Fruit fly (Drosophila melanogaster) whole organism, prepupa: Measurements from ENCODE around the gene yellow-e2.

ENCODE experiments used
- Blimp-1 ChIP-seq: fragments of 200-800 bp; sonication (Bioruptor generic); optimal IDR thresholded peaks from 3 replicates; lab custom pipeline; 2017; ENCODE audit warnings: missing biosample characterization, missing genetic modification characterization, mild to moderate bottlenecking, moderate library complexity, missing genetic modification reagents
- CG10631 ChIP-seq: fragments of 200-800 bp; sonication (Bioruptor generic); optimal IDR thresholded peaks from 2 replicates; lab custom pipeline; 2016; ENCODE audit warnings: missing biosample characterization, missing genetic modification characterization
- CG10669 ChIP-seq: fragments of 200-800 bp; sonication (Bioruptor generic); optimal IDR thresholded peaks from 3 replicates; lab custom pipeline; 2018; ENCODE audit warnings: missing biosample characterization, mild to moderate bottlenecking, missing genetic modification characterization, moderate library complexity
- CG11294 ChIP-seq: fragments of 200-800 bp; sonication (Bioruptor generic); IDR thresholded peaks from 2 replicates; pipeline ENCODE4 v1.3.6; 2022; ENCODE audit warnings: missing biosample characterization, missing genetic modification characterization
- CG11762 ChIP-seq: fragments of 200-800 bp; sonication (Bioruptor generic); optimal IDR thresholded peaks from 3 replicates; lab custom pipeline; 2016; ENCODE audit warnings: missing biosample characterization, missing genetic modification characterization; ENCODE audit not compliant: insufficient read depth
- CG11902 ChIP-seq: fragments of 200-800 bp; sonication (Bioruptor generic); optimal IDR thresholded peaks from 3 replicates; lab custom pipeline; 2016; ENCODE audit warnings: missing biosample characterization, missing genetic modification characterization
- CG1621 ChIP-seq: fragments of 200-800 bp; sonication (Bioruptor generic); optimal IDR thresholded peaks from 3 replicates; lab custom pipeline; 2018; ENCODE audit warnings: missing biosample characterization, mild to moderate bottlenecking, missing genetic modification characterization
- CG3032 ChIP-seq: fragments of 200-800 bp; optimal IDR thresholded peaks from 2 replicates; lab custom pipeline; 2019; ENCODE audit warnings: missing biosample characterization, mild to moderate bottlenecking, missing genetic modification characterization, moderate library complexity
- CG31627 ChIP-seq: fragments of 200-800 bp; sonication (Bioruptor generic); optimal IDR thresholded peaks from 3 replicates; lab custom pipeline; 2016; ENCODE audit warnings: missing biosample characterization, missing genetic modification characterization
- CG32006 ChIP-seq: fragments of 200-800 bp; sonication (Bioruptor generic); optimal IDR thresholded peaks from 3 replicates; lab custom pipeline; 2017; ENCODE audit warnings: missing biosample characterization, mild to moderate bottlenecking, missing genetic modification characterization
- CG34406 ChIP-seq: fragments of 200-800 bp; sonication (Bioruptor generic); optimal IDR thresholded peaks from 3 replicates; lab custom pipeline; 2016; ENCODE audit warnings: missing biosample characterization, missing genetic modification characterization
- CG3919 ChIP-seq: fragments of 200-800 bp; sonication (Bioruptor generic); optimal IDR thresholded peaks from 3 replicates; lab custom pipeline; 2016; ENCODE audit warnings: missing biosample characterization, missing genetic modification characterization
- CG4318 ChIP-seq: fragments of 200-800 bp; sonication (Bioruptor generic); optimal IDR thresholded peaks from 3 replicates; lab custom pipeline; 2017; ENCODE audit warnings: missing biosample characterization, mild to moderate bottlenecking, missing genetic modification characterization
- CG6163 ChIP-seq: fragments of 200-800 bp; sonication (Bioruptor generic); IDR thresholded peaks from 3 replicates; pipeline ENCODE4 v1.3.6; 2022; ENCODE audit warnings: missing biosample characterization, missing genetic modification characterization
- CG6276 ChIP-seq: fragments of 200-800 bp; sonication (Bioruptor generic); optimal IDR thresholded peaks from 2 replicates; lab custom pipeline; 2017; ENCODE audit warnings: missing biosample characterization, mild to moderate bottlenecking, missing genetic modification characterization
- CG6792 ChIP-seq: fragments of 200-800 bp; sonication (Bioruptor generic); optimal IDR thresholded peaks from 3 replicates; lab custom pipeline; 2016; ENCODE audit warnings: missing biosample characterization, missing genetic modification characterization
- CG6808 ChIP-seq: fragments of 200-800 bp; sonication (Bioruptor generic); optimal IDR thresholded peaks from 3 replicates; lab custom pipeline; 2017; ENCODE audit warnings: missing biosample characterization, missing genetic modification characterization, mild to moderate bottlenecking, moderate library complexity, missing genetic modification reagents
- CG6854 ChIP-seq: fragments of 200-800 bp; sonication (Bioruptor generic); optimal IDR thresholded peaks from 2 replicates; lab custom pipeline; 2017; ENCODE audit warnings: missing biosample characterization, mild to moderate bottlenecking, missing genetic modification characterization
- CG7368 ChIP-seq: fragments of 200-800 bp; sonication (Bioruptor generic); optimal IDR thresholded peaks from 3 replicates; lab custom pipeline; 2016; ENCODE audit warnings: missing biosample characterization, missing genetic modification characterization
- CG8119 ChIP-seq: fragments of 200-800 bp; sonication (Bioruptor generic); IDR thresholded peaks from 3 replicates; pipeline ENCODE4 v1.3.6; 2022; ENCODE audit warnings: missing biosample characterization, missing genetic modification characterization
- CG8632 ChIP-seq: fragments of 200-800 bp; sonication (Bioruptor generic); optimal IDR thresholded peaks from 3 replicates; lab custom pipeline; 2016; ENCODE audit warnings: missing biosample characterization, missing genetic modification characterization
- CG9139 ChIP-seq: fragments of 200-800 bp; sonication (Bioruptor generic); optimal IDR thresholded peaks from 3 replicates; lab custom pipeline; 2017; ENCODE audit warnings: missing biosample characterization, mild to moderate bottlenecking, missing genetic modification characterization
- Eip75B ChIP-seq: fragments of 200-800 bp; sonication (Bioruptor generic); optimal IDR thresholded peaks from 3 replicates; lab custom pipeline; 2016; ENCODE audit warnings: missing biosample characterization, missing genetic modification characterization
- Eip78C ChIP-seq: fragments of 200-800 bp; sonication (Bioruptor generic); peaks from one replicate; lab custom pipeline; 2016; ENCODE audit warnings: missing biosample characterization, missing genetic modification characterization
- Eip93F ChIP-seq: fragments of 200-800 bp; sonication (Bioruptor generic); optimal IDR thresholded peaks from 2 replicates; lab custom pipeline; 2016; ENCODE audit warnings: missing biosample characterization, mild to moderate bottlenecking, missing genetic modification characterization
- Ets96B ChIP-seq: fragments of 200-800 bp; optimal IDR thresholded peaks from 2 replicates; lab custom pipeline; 2019; ENCODE audit warnings: missing biosample characterization, mild to moderate bottlenecking, missing genetic modification characterization, moderate library complexity
- Gug ChIP-seq: fragments of 200-800 bp; sonication (Bioruptor generic); IDR thresholded peaks from 2 replicates; pipeline ENCODE4 v1.3.6; 2022; ENCODE audit warnings: missing biosample characterization, missing genetic modification characterization
- Hr39 ChIP-seq: fragments of 200-800 bp; sonication (Bioruptor generic); optimal IDR thresholded peaks from 2 replicates; lab custom pipeline; 2016; ENCODE audit warnings: missing biosample characterization, missing genetic modification characterization
- Hr4 ChIP-seq: fragments of 200-800 bp; sonication (Bioruptor generic); optimal IDR thresholded peaks from 3 replicates; lab custom pipeline; 2016; ENCODE audit warnings: missing biosample characterization, missing genetic modification characterization
- Lpt ChIP-seq: fragments of 200-800 bp; sonication (Bioruptor generic); optimal IDR thresholded peaks from 3 replicates; lab custom pipeline; 2016; ENCODE audit warnings: missing biosample characterization, missing genetic modification characterization
- Met ChIP-seq: fragments of 200-800 bp; sonication (Bioruptor generic); optimal IDR thresholded peaks from 3 replicates; lab custom pipeline; 2016; ENCODE audit warnings: missing biosample characterization, missing genetic modification characterization
- Smox ChIP-seq: fragments of 200-800 bp; sonication (Bioruptor generic); optimal IDR thresholded peaks from 3 replicates; lab custom pipeline; 2016; ENCODE audit warnings: missing biosample characterization, missing genetic modification characterization
- Sox14 ChIP-seq: fragments of 200-800 bp; sonication (Bioruptor generic); optimal IDR thresholded peaks from 3 replicates; lab custom pipeline; 2016; ENCODE audit warnings: missing biosample characterization, missing genetic modification characterization
- Sox15 ChIP-seq: fragments of 200-800 bp; sonication (Bioruptor generic); optimal IDR thresholded peaks from 3 replicates; lab custom pipeline; 2016; ENCODE audit warnings: missing biosample characterization, missing genetic modification characterization
- achi ChIP-seq: fragments of 200-800 bp; sonication (Bioruptor generic); optimal IDR thresholded peaks from 3 replicates; lab custom pipeline; 2016; ENCODE audit warnings: missing biosample characterization, missing genetic modification characterization
- dac ChIP-seq: fragments of 200-800 bp; sonication (Bioruptor generic); optimal IDR thresholded peaks from 2 replicates; lab custom pipeline; 2017; ENCODE audit warnings: missing biosample characterization, mild to moderate bottlenecking, missing genetic modification characterization
- dsx ChIP-seq: fragments of 200-800 bp; optimal IDR thresholded peaks from 3 replicates; lab custom pipeline; 2019; ENCODE audit warnings: missing biosample characterization, mild to moderate bottlenecking, missing genetic modification characterization, moderate library complexity; ENCODE audit not compliant: poor library complexity, severe bottlenecking
- eg ChIP-seq: fragments of 200-800 bp; sonication (Bioruptor generic); IDR thresholded peaks from 3 replicates; pipeline ENCODE4 v1.3.6; 2022; ENCODE audit warnings: missing biosample characterization, missing genetic modification characterization
- esn ChIP-seq: fragments of 200-800 bp; sonication (Bioruptor generic); optimal IDR thresholded peaks from 2 replicates; lab custom pipeline; 2016; ENCODE audit warnings: missing biosample characterization, mild to moderate bottlenecking, missing genetic modification characterization, moderate library complexity
- fd59A ChIP-seq: fragments of 200-800 bp; sonication (Bioruptor generic); optimal IDR thresholded peaks from 2 replicates; lab custom pipeline; 2017; ENCODE audit warnings: missing biosample characterization, mild to moderate bottlenecking, missing genetic modification characterization, missing genetic modification reagents
- fkh ChIP-seq: fragments of 200-800 bp; sonication (Bioruptor generic); optimal IDR thresholded peaks from 3 replicates; lab custom pipeline; 2017; ENCODE audit warnings: missing biosample characterization, mild to moderate bottlenecking, missing genetic modification characterization, moderate library complexity
- lz ChIP-seq: fragments of 200-800 bp; sonication (Bioruptor generic); optimal IDR thresholded peaks from 3 replicates; lab custom pipeline; 2016; ENCODE audit warnings: missing biosample characterization, missing genetic modification characterization
- net ChIP-seq: fragments of 200-800 bp; sonication (Bioruptor generic); optimal IDR thresholded peaks from 3 replicates; lab custom pipeline; 2016; ENCODE audit warnings: missing biosample characterization, missing genetic modification characterization
- pdm3 ChIP-seq: fragments of 200-800 bp; sonication (Bioruptor generic); optimal IDR thresholded peaks from 3 replicates; lab custom pipeline; 2016; ENCODE audit warnings: missing biosample characterization, missing genetic modification characterization
- salr ChIP-seq, 2 experiments: fragments of 200-800 bp; sonication (Bioruptor generic); optimal IDR thresholded peaks; 3 replicates each; lab custom pipeline; 2016 to 2018; ENCODE audit warnings: missing biosample characterization in 2 of 2, missing genetic modification characterization in 2 of 2, mild to moderate bottlenecking in 1 of 2
- spab ChIP-seq: fragments of 200-800 bp; sonication (Bioruptor generic); optimal IDR thresholded peaks from 2 replicates; lab custom pipeline; 2017; ENCODE audit warnings: missing biosample characterization, mild to moderate bottlenecking, missing genetic modification characterization, missing genetic modification reagents
- vri ChIP-seq: fragments of 200-800 bp; sonication (Bioruptor generic); optimal IDR thresholded peaks from 3 replicates; lab custom pipeline; 2016; ENCODE audit warnings: missing biosample characterization, mild to moderate bottlenecking, missing genetic modification characterization

The yellow-e2 gene

dm6 chr3R:13433623-13434022, 26.8 kb upstream of the yellow-e2 start (continued):
- TF ChIP-seq lz (GFP tag; lab: Kevin White, UChicago) (peak; percentile 65), CG9139 (peak; percentile 74), Ets96B (tag; lab: Kevin White, UChicago) (peak; percentile 76), Eip78C (peak; percentile 95), Gug (GFP tag; lab: Robert Waterston, UW) (peak; percentile 35; the same call in 1 of the 2 replicates), achi (GFP tag; lab: Kevin White, UChicago) (peak; percentile 90), CG7368 (GFP tag; lab: Kevin White, UChicago) (peak; percentile 80), CG6808 (GFP tag; lab: Kevin White, UChicago) (peak; percentile 74)
- TF ChIP-seq, all 60 proteins: peak for 56

dm6 chr3R:13428341-13429040, 21.7 kb upstream of the yellow-e2 start:
- TF ChIP-seq Hr39 (peak; percentile 72), CG34406 (GFP tag; lab: Kevin White, UChicago) (peak; percentile 34), eg (peak; percentile 82), Smox (GFP tag; lab: Kevin White, UChicago) (peak; percentile 49), Met (GFP tag; lab: Kevin White, UChicago) (peak; percentile 71), dac (peak; percentile 35), Sox15 (GFP tag; lab: Kevin White, UChicago) (peak; percentile 38), CG8119 (GFP tag; lab: Robert Waterston, UW) (peak; percentile 78), salr (GFP tag; optimal IDR thresholded peaks at IDR 0.05; lab: Kevin White, UChicago) (peak; percentile 18 to 54), dsx (peak; percentile 65), spab (GFP tag; lab: Kevin White, UChicago) (peak; percentile 60), pdm3 (GFP tag; lab: Kevin White, UChicago) (peak; percentile 77), Eip93F (GFP tag; lab: Kevin White, UChicago) (no peak), CG7368 (GFP tag; lab: Kevin White, UChicago) (peak; percentile 51), Sox14 (GFP tag; lab: Kevin White, UChicago) (peak; percentile 72), net (GFP tag; lab: Kevin White, UChicago) (peak; percentile 71), CG9139 (peak; percentile 30), CG11294 (GFP tag; lab: Robert Waterston, UW) (no peak), CG3919 (GFP tag; lab: Kevin White, UChicago) (peak; percentile 80), fkh (GFP tag; lab: Kevin White, UChicago) (no peak), Blimp-1 (no peak), CG6163 (GFP tag; lab: Robert Waterston, UW) (peak; percentile 70; the same call in 2 of the 3 replicates), Hr4 (GFP tag; lab: Kevin White, UChicago) (peak; percentile 77), CG1621 (tag; lab: Kevin White, UChicago) (peak; percentile 19), vri (GFP tag; lab: Kevin White, UChicago) (peak; percentile 39), CG10669 (peak; percentile 29), CG32006 (peak; percentile 73), CG11762 (GFP tag; lab: Kevin White, UChicago) (peak; percentile 61), CG11902 (no peak), Gug (GFP tag; lab: Robert Waterston, UW) (peak; percentile 58), CG10631 (GFP tag; lab: Kevin White, UChicago) (peak; percentile 73), CG6808 (GFP tag; lab: Kevin White, UChicago) (peak; percentile 37), Ets96B (tag; lab: Kevin White, UChicago) (peak; percentile 57), CG8632 (GFP tag; lab: Kevin White, UChicago) (peak; percentile 32), CG6792 (GFP tag; lab: Kevin White, UChicago) (peak; percentile 49), CG4318 (GFP tag; lab: Kevin White, UChicago) (peak; percentile 57), CG6854 (no peak), lz (GFP tag; lab: Kevin White, UChicago) (peak; percentile 53), Lpt (GFP tag; lab: Kevin White, UChicago) (peak; percentile 79), CG31627 (GFP tag; lab: Kevin White, UChicago) (peak; percentile 64), esn (peak; percentile 56), CG3032 (tag; lab: Kevin White, UChicago) (peak; percentile 50), Eip75B (peak; percentile 61), CG6276 (peak; percentile 66), fd59A (GFP tag; lab: Kevin White, UChicago) (peak; percentile 20)
